Fruit fly (Drosophila melanogaster): ENCODE results near the gene CG43935.
A peak's percentile ranks its signal among the peaks of the same experiment; 100 is the strongest.

CG43935 gene

dm6 chr3R:27069810-27070625 lies 4.8 kb downstream of the CG43935 start, which contains the start of gene spz:
Gene spz (minus strand): TSS chr3R:27070070.
- no peak for TF ChIP-seq CG8478 (optimal IDR thresholded peaks at IDR 0.05)
- no peak for TF ChIP-seq CTCF (optimal IDR thresholded peaks at IDR 0.05)

- TF ChIP-seq CG8478 (optimal IDR thresholded peaks at IDR 0.05) (no peak), CTCF (optimal IDR thresholded peaks at IDR 0.05) (no peak)
Observed at dm6 chr3R:27070906-27071498, 5.8 kb downstream of the CG43935 start.

dm6 chr3R:27075694-27076093 lies 10.5 kb downstream of the CG43935 start, which contains the start of gene CG14257:
Gene CG14257 (plus strand): TSS chr3R:27075870.
- TF ChIP-seq CG8478 (optimal IDR thresholded peaks at IDR 0.05) (no peak), CTCF (optimal IDR thresholded peaks at IDR 0.05) (no peak)

- TF ChIP-seq CTCF (optimal IDR thresholded peaks at IDR 0.05), result no peak
- TF ChIP-seq CG8478 (optimal IDR thresholded peaks at IDR 0.05), result no peak
Observed at dm6 chr3R:27076618-27077017, 11.4 kb downstream of the CG43935 start.

dm6 chr3R:27082752-27083151 lies 17.5 kb downstream of the CG43935 start:
- TF ChIP-seq CG8478 (optimal IDR thresholded peaks at IDR 0.05) (no peak), CTCF (optimal IDR thresholded peaks at IDR 0.05) (peak in 1 of 2 experiments; percentile 38)

dm6 chr3R:27084528-27085052 lies 19.4 kb downstream of the CG43935 start:
- TF ChIP-seq CG8478 (optimal IDR thresholded peaks at IDR 0.05), result no peak
- no peak for TF ChIP-seq CTCF (optimal IDR thresholded peaks at IDR 0.05)

- TF ChIP-seq CTCF (optimal IDR thresholded peaks at IDR 0.05) (no peak), CG8478 (optimal IDR thresholded peaks at IDR 0.05) (no peak)
Observed at dm6 chr3R:27087549-27087948, 22.3 kb downstream of the CG43935 start, which contains the start of gene Cpr97Ea. Gene Cpr97Ea (minus strand): TSS chr3R:27087778.

dm6 chr3R:27091106-27091505 lies 25.9 kb downstream of the CG43935 start, which contains the start of gene Cpr97Eb:
Gene Cpr97Eb (minus strand): TSS chr3R:27091130.
- no peak for TF ChIP-seq CG8478 (optimal IDR thresholded peaks at IDR 0.05)
- no peak for TF ChIP-seq CTCF (optimal IDR thresholded peaks at IDR 0.05)

dm6 chr3R:27092263-27092662 lies 27.0 kb downstream of the CG43935 start:
- TF ChIP-seq CG8478 (optimal IDR thresholded peaks at IDR 0.05) (no peak), CTCF (optimal IDR thresholded peaks at IDR 0.05) (no peak)

dm6 chr3R:27092843-27093242 lies 27.6 kb downstream of the CG43935 start, which contains the start of gene CG14258:
Gene CG14258 (plus strand): TSS chr3R:27093143.
- no peak for TF ChIP-seq CTCF (optimal IDR thresholded peaks at IDR 0.05)
- no peak for TF ChIP-seq CG8478 (optimal IDR thresholded peaks at IDR 0.05)

- TF ChIP-seq CG8478 (optimal IDR thresholded peaks at IDR 0.05) (no peak), CTCF (optimal IDR thresholded peaks at IDR 0.05) (no peak)
Observed at dm6 chr3R:27094233-27094632, 29.0 kb downstream of the CG43935 start, which contains the start of gene CG14259. Gene CG14259 (plus strand): TSS chr3R:27094533.

- TF ChIP-seq CG8478 (optimal IDR thresholded peaks at IDR 0.05) (no peak), CTCF (optimal IDR thresholded peaks at IDR 0.05) (peak; percentile 79 to 86)
Observed at dm6 chr3R:27098638-27099037, 33.4 kb downstream of the CG43935 start.

- TF ChIP-seq CTCF (optimal IDR thresholded peaks at IDR 0.05), result no peak
- no peak for TF ChIP-seq CG8478 (optimal IDR thresholded peaks at IDR 0.05)
Observed at dm6 chr3R:27099579-27099978, 34.3 kb downstream of the CG43935 start, which contains the start of gene eater. Gene eater (minus strand): TSS chr3R:27099679.

dm6 chr3R:27100930-27101329 lies 35.7 kb downstream of the CG43935 start, which contains the start of gene Jhbp11:
Gene Jhbp11 (plus strand): TSS chr3R:27101230.
- no peak for TF ChIP-seq CTCF (optimal IDR thresholded peaks at IDR 0.05)
- no peak for TF ChIP-seq CG8478 (optimal IDR thresholded peaks at IDR 0.05)

dm6 chr3R:27105439-27105838 lies 40.2 kb downstream of the CG43935 start:
- TF ChIP-seq CTCF (optimal IDR thresholded peaks at IDR 0.05), result no peak
- TF ChIP-seq CG8478 (optimal IDR thresholded peaks at IDR 0.05), result no peak

Measured in S2 (cell line).